Worm (Caenorhabditis elegans) whole organism, late embryonic: ENCODE measurements around the gene xbx-9.

Source experiments
- ama-1 ChIP-seq: fragments of 150-350 bp; optimal IDR thresholded peaks from 2 replicates; lab custom pipeline; 2014
- ceh-2 ChIP-seq: sonication (generic microtip); optimal IDR thresholded peaks from 2 replicates; lab custom pipeline; 2016; ENCODE audit warnings: missing genotype, missing genetic modification characterization, missing compliant biosample characterization
- ceh-31 ChIP-seq: sonication (generic microtip); optimal IDR thresholded peaks from 2 replicates; lab custom pipeline; 2016; ENCODE audit warnings: missing genetic modification characterization, missing compliant biosample characterization
- hlh-6 ChIP-seq: sonication (generic microtip); optimal IDR thresholded peaks from 2 replicates; lab custom pipeline; 2016; ENCODE audit warnings: missing genotype, missing genetic modification characterization, missing compliant biosample characterization
- pqm-1 ChIP-seq: sonication (generic microtip); optimal IDR thresholded peaks from 2 replicates; lab custom pipeline; 2016; ENCODE audit warnings: missing genetic modification characterization, missing compliant biosample characterization
- unc-42 ChIP-seq: sonication (generic microtip); optimal IDR thresholded peaks from 2 replicates; lab custom pipeline; 2016; ENCODE audit warnings: missing genotype, missing genetic modification characterization, missing compliant biosample characterization

DNA sequence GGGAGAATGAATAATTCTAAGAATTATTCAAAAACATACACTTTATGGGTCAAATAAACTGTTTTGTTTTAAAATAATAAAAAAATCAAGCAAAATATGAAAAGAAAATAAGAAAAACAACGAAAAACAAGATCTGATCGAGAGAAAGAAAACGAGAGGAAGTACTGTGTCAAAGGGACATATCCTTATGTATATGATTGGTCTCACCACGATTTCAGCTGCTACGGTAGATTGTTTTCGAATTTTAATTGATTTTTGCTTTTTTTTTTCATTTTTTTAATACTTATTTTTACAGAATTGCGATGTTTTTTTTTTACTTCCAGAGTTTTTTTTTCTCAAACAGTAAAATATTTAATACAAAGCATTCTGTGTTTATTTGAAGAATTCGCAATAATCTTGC is 37.2 kb upstream of the xbx-9 start:
- TF ChIP-seq ceh-31: no peak
- no peak for TF ChIP-seq pqm-1 (tag; lab: Kevin White, UChicago)
- no peak for TF ChIP-seq unc-42 (tag; lab: Kevin White, UChicago)
- TF ChIP-seq ama-1: no peak
- TF ChIP-seq hlh-6: no peak
- no peak for TF ChIP-seq ceh-2 (tag; lab: Kevin White, UChicago)
